Worm (Caenorhabditis elegans): ENCODE measurements around the gene cng-1.

cng-1 gene

DNA sequence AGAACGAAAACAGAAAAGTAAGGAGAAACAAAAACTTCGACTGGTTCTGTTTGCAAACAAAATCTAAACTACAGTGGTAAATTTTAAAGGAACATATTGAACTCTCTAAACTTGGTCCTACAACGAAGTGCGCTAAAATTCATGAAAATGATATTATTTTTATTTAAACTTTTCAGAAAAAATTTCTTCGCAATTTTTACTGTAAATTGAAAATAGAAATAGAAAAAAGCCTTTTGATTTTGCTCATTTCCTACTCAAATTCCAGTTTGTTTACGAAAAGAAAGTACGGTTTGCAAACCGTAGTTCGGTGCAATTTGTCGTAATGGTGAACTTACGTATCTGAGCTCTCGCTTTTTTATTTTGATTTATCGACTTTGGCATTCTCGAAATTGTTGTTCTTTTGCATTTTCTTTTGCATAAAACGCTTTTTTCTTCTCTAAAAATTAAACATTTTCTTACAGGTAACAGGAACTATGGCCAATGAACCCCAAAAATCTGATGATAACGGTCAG is 34.6 kb upstream of the cng-1 start, which contains the start of gene otub-1:
TSS of gene otub-1 (plus strand) at position 462 of the 512 bp plus-strand sequence.
- TF ChIP-seq sox-4 (tag; optimal IDR thresholded peaks at IDR 0.05) (no peak), ztf-16 (tag; optimal IDR thresholded peaks at IDR 0.05) (no peak), unc-55 (GFP tag; optimal IDR thresholded peaks at IDR 0.05) (no peak), dmd-4 (tag; optimal IDR thresholded peaks at IDR 0.05; ENCODE audit: borderline replicate concordance) (no peak), F13H6.1 (tag; optimal IDR thresholded peaks at IDR 0.05) (no peak), ama-1 (optimal IDR thresholded peaks at IDR 0.05) (no peak), ceh-14 (tag; optimal IDR thresholded peaks at IDR 0.05) (no peak), madf-2 (tag; optimal IDR thresholded peaks at IDR 0.05) (no peak), dve-1 (tag; optimal IDR thresholded peaks at IDR 0.05) (no peak), pqm-1 (tag; optimal IDR thresholded peaks at IDR 0.05) (no peak), fkh-10 (GFP tag; optimal IDR thresholded peaks at IDR 0.05) (no peak), pha-4 (tag; optimal IDR thresholded peaks at IDR 0.05) (no peak), ref-2 (tag; optimal IDR thresholded peaks at IDR 0.05) (no peak), che-1 (tag; optimal IDR thresholded peaks at IDR 0.05) (no peak), Y22D7AL.16 (tag; optimal IDR thresholded peaks at IDR 0.05) (no peak), pax-1 (tag; optimal IDR thresholded peaks at IDR 0.05) (no peak), hlh-6 (tag; optimal IDR thresholded peaks at IDR 0.05) (no peak), lin-11 (tag; optimal IDR thresholded peaks at IDR 0.05) (no peak)

ce11 chrV:15065068-15065744 is 33.9 kb upstream of the cng-1 start, which contains the start of gene C25D7.9:
Gene C25D7.9 (plus strand): TSS chrV:15065135.
- peak; percentile 16 for TF ChIP-seq hlh-6 (tag; optimal IDR thresholded peaks at IDR 0.05)
- TF ChIP-seq ceh-48 (tag; optimal IDR thresholded peaks at IDR 0.05) = peak; percentile 90
- peak; percentile 22 for TF ChIP-seq ref-2 (tag; optimal IDR thresholded peaks at IDR 0.05)
- TF ChIP-seq pax-1 (tag; optimal IDR thresholded peaks at IDR 0.05) = no peak
- TF ChIP-seq unc-42 (tag; optimal IDR thresholded peaks at IDR 0.05) = peak; percentile 47
- no peak for TF ChIP-seq ceh-18 (tag; optimal IDR thresholded peaks at IDR 0.05)
- peak; percentile 46 for TF ChIP-seq ceh-19 (GFP tag; optimal IDR thresholded peaks at IDR 0.05)
- no peak for TF ChIP-seq F13H6.1 (tag; optimal IDR thresholded peaks at IDR 0.05)
- peak; percentile 61 for TF ChIP-seq ets-4 (tag; optimal IDR thresholded peaks at IDR 0.05)
- TF ChIP-seq pqm-1 (tag; optimal IDR thresholded peaks at IDR 0.05) = no peak
- no peak for TF ChIP-seq unc-3 (GFP tag; conservative IDR thresholded peaks at IDR 0.05)
- TF ChIP-seq unc-3 (tag; optimal IDR thresholded peaks at IDR 0.05) = no peak
- peak; percentile 65 for TF ChIP-seq ceh-31 (tag; optimal IDR thresholded peaks at IDR 0.05)
- TF ChIP-seq tbx-2 (tag; optimal IDR thresholded peaks at IDR 0.05) = peak; percentile 40
- no peak for TF ChIP-seq unc-86 (tag; optimal IDR thresholded peaks at IDR 0.05)
- peak; percentile 20 for TF ChIP-seq sdc-2 (tag; optimal IDR thresholded peaks at IDR 0.05)
- TF ChIP-seq ceh-34 (tag; optimal IDR thresholded peaks at IDR 0.05) = peak; percentile 32

- TF ChIP-seq ets-4 (tag; optimal IDR thresholded peaks at IDR 0.05) (no peak), pat-9 (tag; optimal IDR thresholded peaks at IDR 0.05) (no peak), tbx-2 (tag; optimal IDR thresholded peaks at IDR 0.05) (no peak), mec-3 (tag; optimal IDR thresholded peaks at IDR 0.05; ENCODE audit: borderline replicate concordance) (no peak), ceh-18 (tag; optimal IDR thresholded peaks at IDR 0.05) (no peak), odd-2 (tag; optimal IDR thresholded peaks at IDR 0.05) (no peak), Y22D7AL.16 (tag; optimal IDR thresholded peaks at IDR 0.05) (no peak), pag-3 (tag; optimal IDR thresholded peaks at IDR 0.05; ENCODE audit: borderline replicate concordance) (no peak)
Measured at ce11 chrV:15063987-15064386, 32.7 kb upstream of the cng-1 start, which contains the start of gene rap-2. Gene rap-2 (minus strand): TSS chrV:15064087.

DNA sequence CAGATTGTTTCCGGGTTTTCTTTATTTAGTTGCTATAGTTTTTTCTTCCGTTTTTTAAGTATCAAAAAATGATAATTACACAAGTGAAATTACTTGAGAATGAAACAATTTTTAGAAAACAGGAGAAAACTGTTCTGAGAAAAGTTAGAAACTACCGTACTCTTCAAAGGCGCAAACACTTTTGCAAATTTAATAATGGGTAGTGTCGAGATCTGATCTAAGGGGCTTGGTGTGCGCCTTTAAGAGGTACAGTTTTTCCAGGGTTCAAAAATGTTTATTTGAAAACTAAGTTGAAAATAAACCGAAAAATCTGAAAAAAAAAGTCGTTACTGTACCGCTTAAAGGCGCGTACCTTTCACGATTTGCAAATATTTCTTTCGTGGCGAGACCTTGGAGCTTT is 29.3 kb upstream of the cng-1 start:
- TF ChIP-seq K02D7.2 (tag; optimal IDR thresholded peaks at IDR 0.05) (no peak), ceh-19 (GFP tag; optimal IDR thresholded peaks at IDR 0.05) (no peak), sox-4 (tag; optimal IDR thresholded peaks at IDR 0.05) (no peak), rnt-1 (tag; optimal IDR thresholded peaks at IDR 0.05) (no peak), ceh-2 (tag; optimal IDR thresholded peaks at IDR 0.05) (no peak), npax-4 (tag; optimal IDR thresholded peaks at IDR 0.05) (no peak), ceh-31 (tag; optimal IDR thresholded peaks at IDR 0.05) (no peak), fkh-10 (GFP tag; optimal IDR thresholded peaks at IDR 0.05) (no peak), dve-1 (tag; optimal IDR thresholded peaks at IDR 0.05) (no peak), K09A11.1 (tag; optimal IDR thresholded peaks at IDR 0.05; ENCODE audit: insufficient read depth) (no peak), hlh-15 (tag; optimal IDR thresholded peaks at IDR 0.05) (no peak), nhr-11 (tag; optimal IDR thresholded peaks at IDR 0.05) (no peak), che-1 (tag; optimal IDR thresholded peaks at IDR 0.05) (no peak), pha-2 (tag; optimal IDR thresholded peaks at IDR 0.05) (no peak), ceh-24 (tag; optimal IDR thresholded peaks at IDR 0.05) (no peak), gmeb-2 (tag; optimal IDR thresholded peaks at IDR 0.05) (no peak), pqm-1 (tag; optimal IDR thresholded peaks at IDR 0.05) (no peak)

Data from whole organism, late embryonic.